Worm (Caenorhabditis elegans): ENCODE data around the gene prdx-2.

DNA sequence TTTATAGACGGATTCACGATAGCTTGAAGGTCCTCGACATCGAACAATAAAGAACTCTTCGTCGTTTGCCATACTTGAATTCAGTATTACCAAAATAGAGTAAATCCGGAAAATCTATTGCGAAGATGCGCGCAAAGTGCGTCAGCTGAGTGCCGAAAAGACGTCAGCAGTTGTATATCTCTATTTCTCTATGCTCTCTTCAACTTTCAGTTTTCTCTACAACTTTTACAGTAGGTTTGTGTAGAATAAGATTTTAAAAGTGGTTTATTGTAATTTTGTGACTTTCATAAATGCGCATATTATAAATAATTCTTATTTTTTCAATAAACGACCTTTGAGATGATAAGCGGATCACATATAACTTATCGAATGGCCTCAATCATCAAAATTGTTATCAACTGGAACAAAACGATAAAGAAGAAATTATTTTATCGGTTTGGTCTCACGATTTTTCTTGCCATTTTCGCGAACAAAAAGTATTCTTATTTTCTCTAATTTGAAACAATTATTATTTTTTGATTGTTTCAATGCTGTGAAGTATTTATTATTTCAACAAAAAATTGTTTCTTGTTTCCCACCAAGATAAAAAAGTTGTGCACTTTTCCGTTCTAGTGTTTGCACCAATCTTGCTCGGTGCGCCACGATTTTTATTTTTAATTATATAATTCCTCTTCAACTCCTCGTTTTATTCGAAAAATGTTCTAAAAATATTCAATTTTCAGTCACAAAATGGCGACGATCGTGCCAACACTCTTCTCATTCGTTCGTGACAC lies 4.5 kb upstream of the prdx-2 start, which contains the start of the genes agt-2 and F09E5.3:
- no peak for TF ChIP-seq scrt-1 (GFP tag; IDR thresholded peaks at IDR 0.05)
- TF ChIP-seq pes-1 (GFP tag; IDR thresholded peaks at IDR 0.05): no peak
- TF ChIP-seq ama-1 (optimal IDR thresholded peaks at IDR 0.05): no peak
- no peak for TF ChIP-seq ceh-36 (tag; optimal IDR thresholded peaks at IDR 0.05)

Data from whole organism, early embryonic.